Worm (Caenorhabditis elegans): ENCODE results near the gene nhr-184.

nhr-184 gene

DNA sequence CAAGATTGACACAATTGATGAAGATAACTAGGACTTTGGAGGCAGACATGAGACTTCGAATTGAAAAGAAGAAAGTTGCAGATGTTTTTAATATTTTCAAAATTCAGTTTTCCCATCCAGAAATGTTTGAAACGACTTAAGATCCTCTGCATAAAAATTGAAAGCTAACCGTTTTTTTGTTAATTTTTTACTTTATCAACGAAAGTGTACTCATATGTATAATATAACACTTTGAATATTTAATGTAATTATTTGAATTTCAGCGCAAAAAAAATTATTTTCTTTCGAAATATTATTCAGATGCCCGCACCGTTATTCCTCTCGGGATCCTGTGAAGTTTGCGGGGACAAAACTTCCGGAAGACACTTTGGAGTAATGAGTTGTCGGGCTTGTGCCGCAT is 12.6 kb upstream of the nhr-184 start, which contains the start of gene nhr-18:
Gene nhr-18, plus strand, starts transcription at position 301 of the 400 bp plus-strand sequence.
- TF ChIP-seq unc-62 (GFP tag; optimal IDR thresholded peaks at IDR 0.05) (no peak), sea-2 (GFP tag; optimal IDR thresholded peaks at IDR 0.05) (no peak), ama-1 (optimal IDR thresholded peaks at IDR 0.05) (no peak), egl-27 (tag; optimal IDR thresholded peaks at IDR 0.05) (no peak), hmg-11 (tag; optimal IDR thresholded peaks at IDR 0.05) (no peak), ceh-28 (tag; optimal IDR thresholded peaks at IDR 0.05) (no peak), aly-2 (tag; optimal IDR thresholded peaks at IDR 0.05) (no peak), ztf-11 (tag; optimal IDR thresholded peaks at IDR 0.05) (no peak), R02D3.7 (tag; optimal IDR thresholded peaks at IDR 0.05) (no peak), jun-1 (tag; optimal IDR thresholded peaks at IDR 0.05) (no peak), mdl-1 (tag; optimal IDR thresholded peaks at IDR 0.05) (no peak), elt-1 (tag; optimal IDR thresholded peaks at IDR 0.05) (no peak), daf-12 (tag; optimal IDR thresholded peaks at IDR 0.05) (no peak), nhr-23 (tag; optimal IDR thresholded peaks at IDR 0.05) (no peak), ceh-82 (tag; optimal IDR thresholded peaks at IDR 0.05) (no peak), mml-1 (tag; optimal IDR thresholded peaks at IDR 0.05) (no peak)

DNA sequence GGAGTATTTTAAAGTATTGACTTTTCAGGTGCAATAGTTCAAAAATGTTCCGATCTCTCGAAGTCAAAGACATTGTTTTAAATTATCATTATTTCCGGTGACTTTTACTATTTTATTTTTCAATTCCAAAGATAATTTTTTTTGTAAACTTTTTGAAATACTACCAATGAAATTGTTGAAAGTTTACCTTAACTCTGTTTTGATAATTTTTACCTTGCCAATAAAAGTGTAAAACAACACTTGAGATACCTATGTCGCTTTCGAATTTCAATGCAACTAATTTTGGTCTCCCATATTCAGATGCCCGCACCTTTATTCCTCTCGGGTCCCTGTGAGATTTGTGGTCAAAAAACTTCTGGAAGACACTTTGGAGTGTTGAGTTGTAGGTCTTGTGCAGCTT is 10.9 kb upstream of the nhr-184 start, which contains the start of gene nhr-103:
Gene nhr-103, plus strand, starts transcription at position 301 of the 400 bp plus-strand sequence.
- TF ChIP-seq fos-1 (tag; optimal IDR thresholded peaks at IDR 0.05) = no peak
- no peak for TF ChIP-seq elt-3 (tag; optimal IDR thresholded peaks at IDR 0.05)
- no peak for TF ChIP-seq sea-2 (GFP tag; optimal IDR thresholded peaks at IDR 0.05)
- TF ChIP-seq mdl-1 (tag; optimal IDR thresholded peaks at IDR 0.05) = no peak

DNA sequence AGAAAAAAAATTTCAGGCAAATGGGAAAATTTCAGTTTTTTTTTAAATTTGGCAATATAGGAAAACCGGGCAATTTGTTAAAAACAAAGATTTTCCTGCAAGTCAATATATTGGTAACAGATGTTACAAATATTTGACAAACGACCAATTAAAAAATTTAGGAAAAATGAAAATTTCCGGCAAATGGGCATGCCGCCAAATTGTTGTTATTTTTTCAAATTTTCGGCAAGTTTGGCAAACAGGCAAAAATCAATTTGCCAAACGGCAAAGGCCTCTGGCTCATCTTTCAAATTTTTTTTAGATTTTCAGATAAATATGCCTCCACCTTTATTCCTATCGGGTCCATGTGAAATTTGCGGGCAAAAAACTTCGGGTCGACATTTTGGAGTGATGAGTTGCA is 7.5 kb upstream of the nhr-184 start, which contains the start of gene nhr-128:
Gene nhr-128, plus strand, starts transcription at position 301 of the 400 bp plus-strand sequence.
- no peak for TF ChIP-seq ztf-4 (tag; optimal IDR thresholded peaks at IDR 0.05)
- no peak for TF ChIP-seq lin-39 (tag; optimal IDR thresholded peaks at IDR 0.05)
- no peak for TF ChIP-seq unc-39 (tag; optimal IDR thresholded peaks at IDR 0.05)
- no peak for TF ChIP-seq ceh-16 (tag; optimal IDR thresholded peaks at IDR 0.05)
- TF ChIP-seq egl-5 (tag; optimal IDR thresholded peaks at IDR 0.05) = no peak

DNA sequence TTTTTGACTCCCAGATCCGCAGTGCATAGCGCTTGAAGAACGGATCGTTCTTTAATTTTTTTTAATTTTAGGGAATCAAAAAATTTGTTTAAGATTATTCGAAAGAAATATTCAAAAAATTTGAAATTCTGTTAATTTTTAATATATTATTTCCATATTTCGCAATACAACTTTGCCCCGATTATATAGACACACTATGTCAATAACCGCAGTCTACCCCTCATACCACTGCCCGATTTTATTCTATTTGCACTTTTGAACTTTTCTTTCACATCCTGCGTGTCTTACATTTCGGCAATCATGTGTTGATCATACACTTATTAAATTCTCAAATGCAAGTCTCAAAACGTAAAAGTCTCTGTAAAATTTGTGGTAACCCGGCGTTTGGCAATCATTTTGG is 4.5 kb upstream of the nhr-184 start, which contains the start of gene nhr-56:
Gene nhr-56, plus strand, starts transcription at position 202 of the 400 bp plus-strand sequence.
- TF ChIP-seq R02D3.7 (tag; optimal IDR thresholded peaks at IDR 0.05) = no peak
- TF ChIP-seq lin-39 (tag; optimal IDR thresholded peaks at IDR 0.05) = no peak
- peak; percentile 16 for TF ChIP-seq nfya-1 (tag; optimal IDR thresholded peaks at IDR 0.05; ENCODE audit: insufficient read depth)
- TF ChIP-seq nhr-43 (tag; optimal IDR thresholded peaks at IDR 0.05; ENCODE audit: poor library complexity, severe bottlenecking) = peak; percentile 14
- peak; percentile 69 for TF ChIP-seq nhr-23 (tag; optimal IDR thresholded peaks at IDR 0.05)
- no peak for TF ChIP-seq ceh-9 (tag; optimal IDR thresholded peaks at IDR 0.05)
- peak; percentile 5 for TF ChIP-seq jun-1 (tag; optimal IDR thresholded peaks at IDR 0.05)
- TF ChIP-seq pha-4 (tag; optimal IDR thresholded peaks at IDR 0.05) = peak; percentile 98
- peak; percentile 64 for TF ChIP-seq elt-2 (tag; optimal IDR thresholded peaks at IDR 0.05)
- TF ChIP-seq pqm-1 (tag; optimal IDR thresholded peaks at IDR 0.05) = peak; percentile 56
- no peak for TF ChIP-seq lin-15B (tag; optimal IDR thresholded peaks at IDR 0.05)

DNA sequence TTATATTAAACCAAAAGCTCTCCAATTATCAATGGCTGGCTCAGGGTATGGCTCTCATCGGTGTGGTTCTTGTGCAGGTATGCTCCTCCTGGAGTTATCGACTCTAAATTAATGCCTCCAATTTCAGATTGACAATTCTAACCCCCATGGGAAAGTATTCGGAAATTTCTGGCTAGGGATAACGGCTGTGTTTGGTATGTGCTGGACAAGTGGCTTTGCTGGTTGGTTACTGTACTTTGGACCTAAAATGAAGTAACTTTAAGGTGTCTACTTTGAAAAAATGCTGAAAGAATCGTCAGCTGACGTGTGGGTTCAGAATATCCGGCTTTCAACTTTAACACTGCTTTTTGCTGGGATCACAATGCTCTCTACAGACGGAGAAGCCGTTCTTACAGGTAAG is 2.6 kb upstream of the nhr-184 start:
- TF ChIP-seq mml-1 (tag; optimal IDR thresholded peaks at IDR 0.05) (no peak), nhr-43 (tag; optimal IDR thresholded peaks at IDR 0.05; ENCODE audit: poor library complexity, severe bottlenecking) (no peak), zag-1 (tag; optimal IDR thresholded peaks at IDR 0.05) (no peak), ceh-9 (tag; optimal IDR thresholded peaks at IDR 0.05) (no peak), fos-1 (tag; optimal IDR thresholded peaks at IDR 0.05) (no peak), nhr-11 (tag; optimal IDR thresholded peaks at IDR 0.05) (no peak), ceh-82 (tag; optimal IDR thresholded peaks at IDR 0.05) (no peak), R02D3.7 (tag; optimal IDR thresholded peaks at IDR 0.05) (no peak), ztf-11 (tag; optimal IDR thresholded peaks at IDR 0.05) (no peak), ama-1 (optimal IDR thresholded peaks at IDR 0.05) (no peak)

DNA sequence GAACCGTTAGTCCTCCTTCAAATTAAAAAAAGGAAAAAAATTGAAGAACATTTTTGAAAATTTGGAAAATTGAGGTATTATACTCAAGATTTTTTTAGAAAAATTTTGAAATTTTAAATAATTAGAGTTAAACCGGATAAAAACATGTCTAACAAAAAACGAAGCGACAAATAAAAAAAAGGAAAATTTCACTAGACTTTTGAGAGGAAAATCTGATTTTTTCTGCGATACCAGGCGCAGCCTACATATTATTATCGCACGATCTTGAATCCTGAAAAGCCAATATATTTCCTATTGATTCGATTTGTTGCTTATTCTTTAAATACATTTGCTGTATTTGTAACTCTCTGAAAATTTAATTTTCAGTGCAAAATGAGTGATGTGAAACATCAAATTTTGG is 1.1 kb upstream of the nhr-184 start, which contains the start of gene nstp-8:
Gene nstp-8, plus strand, starts transcription at position 301 of the 400 bp plus-strand sequence.
- TF ChIP-seq nhr-28 (tag; optimal IDR thresholded peaks at IDR 0.05) (no peak), mml-1 (tag; optimal IDR thresholded peaks at IDR 0.05) (no peak), skn-1 (tag; optimal IDR thresholded peaks at IDR 0.05) (no peak), eor-1 (tag; optimal IDR thresholded peaks at IDR 0.05) (no peak), nhr-76 (tag; optimal IDR thresholded peaks at IDR 0.05) (no peak), nhr-12 (tag; optimal IDR thresholded peaks at IDR 0.05) (no peak), elt-2 (tag; optimal IDR thresholded peaks at IDR 0.05) (no peak), tbx-2 (tag; optimal IDR thresholded peaks at IDR 0.05) (no peak), unc-39 (tag; optimal IDR thresholded peaks at IDR 0.05) (no peak), nhr-237 (tag; optimal IDR thresholded peaks at IDR 0.05) (no peak), sea-2 (GFP tag; optimal IDR thresholded peaks at IDR 0.05) (no peak), mdl-1 (tag; optimal IDR thresholded peaks at IDR 0.05) (no peak), pha-4 (tag; optimal IDR thresholded peaks at IDR 0.05) (no peak), lsy-12 (tag; optimal IDR thresholded peaks at IDR 0.05) (no peak), nfya-1 (tag; optimal IDR thresholded peaks at IDR 0.05; ENCODE audit: insufficient read depth) (no peak), snpc-4 (tag; optimal IDR thresholded peaks at IDR 0.05) (no peak), nhr-23 (tag; optimal IDR thresholded peaks at IDR 0.05) (no peak), pqm-1 (tag; optimal IDR thresholded peaks at IDR 0.05) (no peak), egl-27 (tag; optimal IDR thresholded peaks at IDR 0.05) (no peak), nhr-67 (tag; optimal IDR thresholded peaks at IDR 0.05) (no peak)
